Worm (Caenorhabditis elegans) whole organism, late embryonic: Measurements from ENCODE around the gene F57F5.3.

Source experiments
- C38D4.7 ChIP-seq: fragments of 200-800 bp; sonication (Bioruptor generic); optimal IDR thresholded peaks from 2 replicates; lab custom pipeline; 2018; ENCODE audit warnings: mild to moderate bottlenecking, missing genetic modification characterization, moderate library complexity, missing compliant biosample characterization
- T23F11.4 ChIP-seq: fragments of 200-800 bp; sonication (Bioruptor generic); optimal IDR thresholded peaks from 2 replicates; lab custom pipeline; 2018; ENCODE audit warnings: mild to moderate bottlenecking, missing genetic modification characterization, missing compliant biosample characterization
- Y22D7AL.16 ChIP-seq: sonication (generic microtip); optimal IDR thresholded peaks from 2 replicates; lab custom pipeline; 2016; ENCODE audit warnings: missing genetic modification characterization, missing compliant biosample characterization
- ahr-1 ChIP-seq: sonication (generic microtip); optimal IDR thresholded peaks from 2 replicates; lab custom pipeline; 2016; ENCODE audit warnings: missing genetic modification characterization, missing compliant biosample characterization
- ama-1 ChIP-seq: fragments of 150-350 bp; optimal IDR thresholded peaks from 2 replicates; lab custom pipeline; 2014
- ceh-18 ChIP-seq: sonication (generic microtip); optimal IDR thresholded peaks from 2 replicates; lab custom pipeline; 2016; ENCODE audit warnings: missing genetic modification characterization, missing compliant biosample characterization
- ceh-19 ChIP-seq: fragments of 200-800 bp; sonication (Bioruptor generic); optimal IDR thresholded peaks from 2 replicates; lab custom pipeline; 2018; ENCODE audit warnings: mild to moderate bottlenecking, missing genetic modification characterization, missing compliant biosample characterization
- ceh-2 ChIP-seq: sonication (generic microtip); optimal IDR thresholded peaks from 2 replicates; lab custom pipeline; 2016; ENCODE audit warnings: missing genotype, missing genetic modification characterization, missing compliant biosample characterization
- ceh-31 ChIP-seq: sonication (generic microtip); optimal IDR thresholded peaks from 2 replicates; lab custom pipeline; 2016; ENCODE audit warnings: missing genetic modification characterization, missing compliant biosample characterization
- ceh-34 ChIP-seq: sonication (generic microtip); optimal IDR thresholded peaks from 2 replicates; lab custom pipeline; 2016; ENCODE audit warnings: mild to moderate bottlenecking, missing genetic modification characterization, missing compliant biosample characterization
- ceh-6 ChIP-seq: fragments of 200-800 bp; sonication (Bioruptor generic); optimal IDR thresholded peaks from 2 replicates; lab custom pipeline; 2018; ENCODE audit warnings: mild to moderate bottlenecking, missing genetic modification characterization, missing compliant biosample characterization
- dmd-4 ChIP-seq: sonication (generic microtip); optimal IDR thresholded peaks from 2 replicates; lab custom pipeline; 2016; ENCODE audit warnings: borderline replicate concordance, missing genetic modification characterization, missing compliant biosample characterization
- dve-1 ChIP-seq: sonication (generic microtip); optimal IDR thresholded peaks from 2 replicates; lab custom pipeline; 2017; ENCODE audit warnings: antibody characterized with exemption, mild to moderate bottlenecking, missing genetic modification characterization, missing compliant biosample characterization
- elt-2 ChIP-seq: sonication (generic microtip); optimal IDR thresholded peaks from 2 replicates; lab custom pipeline; 2016; ENCODE audit warnings: missing genetic modification reagents, missing genetic modification characterization, missing compliant biosample characterization
- eyg-1 ChIP-seq: sonication (generic microtip); optimal IDR thresholded peaks from 2 replicates; lab custom pipeline; 2016; ENCODE audit warnings: missing genotype, missing genetic modification characterization, missing compliant biosample characterization
- fax-1 ChIP-seq: sonication (generic microtip); optimal IDR thresholded peaks from 2 replicates; lab custom pipeline; 2016; ENCODE audit warnings: missing genotype, missing genetic modification characterization, missing compliant biosample characterization
- hlh-13 ChIP-seq: fragments of 200-800 bp; sonication (Bioruptor generic); optimal IDR thresholded peaks from 2 replicates; lab custom pipeline; 2018; ENCODE audit warnings: mild to moderate bottlenecking, missing genetic modification characterization, missing compliant biosample characterization
- hlh-15 ChIP-seq: sonication (generic microtip); optimal IDR thresholded peaks from 2 replicates; lab custom pipeline; 2016; ENCODE audit warnings: missing genetic modification characterization, missing compliant biosample characterization
- hlh-30 ChIP-seq: sonication (generic microtip); optimal IDR thresholded peaks from 2 replicates; lab custom pipeline; 2017; ENCODE audit warnings: antibody characterized with exemption, missing genetic modification characterization, missing compliant biosample characterization; ENCODE audit not compliant: insufficient read depth
- hlh-6 ChIP-seq: sonication (generic microtip); optimal IDR thresholded peaks from 2 replicates; lab custom pipeline; 2016; ENCODE audit warnings: missing genotype, missing genetic modification characterization, missing compliant biosample characterization
- lin-11 ChIP-seq: fragments of 200-800 bp; sonication (Bioruptor generic); optimal IDR thresholded peaks from 2 replicates; lab custom pipeline; 2018; ENCODE audit warnings: mild to moderate bottlenecking, missing genetic modification characterization, missing compliant biosample characterization
- madf-2 ChIP-seq: sonication (generic microtip); optimal IDR thresholded peaks from 2 replicates; lab custom pipeline; 2017; ENCODE audit warnings: missing genetic modification characterization, missing compliant biosample characterization
- mec-3 ChIP-seq: sonication (generic microtip); optimal IDR thresholded peaks from 2 replicates; lab custom pipeline; 2016; ENCODE audit warnings: borderline replicate concordance, missing genetic modification characterization, missing compliant biosample characterization
- nfya-1 ChIP-seq: sonication (generic microtip); optimal IDR thresholded peaks from 2 replicates; lab custom pipeline; 2017; ENCODE audit warnings: missing genetic modification characterization, mild to moderate bottlenecking, missing compliant biosample characterization, antibody characterized with exemption, moderate library complexity
- pha-2 ChIP-seq: sonication (generic microtip); optimal IDR thresholded peaks from 2 replicates; lab custom pipeline; 2017; ENCODE audit warnings: mild to moderate bottlenecking, missing genetic modification characterization, missing compliant biosample characterization
- pha-4 ChIP-seq: fragments of 150-350 bp; optimal IDR thresholded peaks from 2 replicates; lab custom pipeline; 2018; ENCODE audit warnings: missing biosample characterization, missing genetic modification reagents, missing genetic modification characterization
- ref-2 ChIP-seq: sonication (generic microtip); optimal IDR thresholded peaks from 2 replicates; lab custom pipeline; 2016; ENCODE audit warnings: missing genetic modification characterization, missing compliant biosample characterization
- rnt-1 ChIP-seq: sonication (generic microtip); optimal IDR thresholded peaks from 2 replicates; lab custom pipeline; 2016; ENCODE audit warnings: missing genetic modification characterization, missing compliant biosample characterization
- sdc-2 ChIP-seq: sonication (generic microtip); optimal IDR thresholded peaks from 2 replicates; lab custom pipeline; 2016; ENCODE audit warnings: missing genotype, missing genetic modification characterization, missing compliant biosample characterization
- sox-2 ChIP-seq: fragments of 200-800 bp; sonication (Bioruptor generic); IDR thresholded peaks from 2 replicates; pipeline ENCODE4 v1.3.6; 2022; ENCODE audit warnings: missing genetic modification reagents, missing genetic modification characterization, missing compliant biosample characterization
- syd-9 ChIP-seq: sonication (generic microtip); optimal IDR thresholded peaks from 2 replicates; lab custom pipeline; 2016; ENCODE audit warnings: mild to moderate bottlenecking, missing genetic modification characterization, moderate library complexity, missing compliant biosample characterization
- tbx-2 ChIP-seq: sonication (generic microtip); optimal IDR thresholded peaks from 2 replicates; lab custom pipeline; 2016; ENCODE audit warnings: missing genetic modification characterization, missing compliant biosample characterization
- ttx-3 ChIP-seq: sonication (generic microtip); optimal IDR thresholded peaks from 2 replicates; lab custom pipeline; 2016; ENCODE audit warnings: missing genetic modification reagents, missing genetic modification characterization, missing compliant biosample characterization
- unc-3 ChIP-seq, 2 experiments: fragments of 200-800 bp in 1 of 2; sonication (Bioruptor generic) in 1 of 2; sonication (generic microtip) in 1 of 2; conservative IDR thresholded peaks in 1 of 2; optimal IDR thresholded peaks in 1 of 2; 2 replicates each; pipeline versions ENCODE4 v1.3.6 to Lab custom; 2016 to 2022; ENCODE audit warnings: missing compliant biosample characterization in 2 of 2, missing genetic modification characterization in 2 of 2, missing genetic modification reagents in 1 of 2
- unc-42 ChIP-seq: sonication (generic microtip); optimal IDR thresholded peaks from 2 replicates; lab custom pipeline; 2016; ENCODE audit warnings: missing genotype, missing genetic modification characterization, missing compliant biosample characterization

The F57F5.3 gene

ce11 chrV:11993706-11994345 is 12.6 kb downstream of the F57F5.3 start, which contains the start of the genes cyl-1 and C52E4.7:
Gene cyl-1 (minus strand): TSS chrV:11993723.
Gene C52E4.7 (plus strand): TSS chrV:11994295.
- TF ChIP-seq ceh-34 (tag; lab: Kevin White, UChicago) = peak; percentile 9
- TF ChIP-seq ceh-18 = no peak
- peak; percentile 32 for TF ChIP-seq nfya-1
- TF ChIP-seq ceh-31 = peak; percentile 5
- TF ChIP-seq tbx-2 (tag; lab: Kevin White, UChicago) = peak; percentile 17
- TF ChIP-seq C38D4.7 (GFP tag; lab: Kevin White, UChicago) = no peak
- peak; percentile 1 for TF ChIP-seq sdc-2

- no peak for TF ChIP-seq dve-1 (tag; lab: Kevin White, UChicago)
- TF ChIP-seq unc-42 = peak; percentile 55
- no peak for TF ChIP-seq syd-9 (tag; lab: Kevin White, UChicago)
Measured at ce11 chrV:11990511-11991127, 15.8 kb downstream of the F57F5.3 start.

- no peak for TF ChIP-seq dve-1 (tag; lab: Kevin White, UChicago)
- no peak for TF ChIP-seq ceh-2 (tag; lab: Kevin White, UChicago)
- TF ChIP-seq fax-1 = no peak
- no peak for TF ChIP-seq ceh-6 (GFP tag; lab: Kevin White, UChicago)
- no peak for TF ChIP-seq ceh-19
- no peak for TF ChIP-seq T23F11.4 (GFP tag; lab: Kevin White, UChicago)
- no peak for TF ChIP-seq unc-42
- no peak for TF ChIP-seq mec-3 (tag; lab: Kevin White, UChicago)
- TF ChIP-seq, all 69 proteins: peak for 0
Measured at ce11 chrV:11989861-11990260, 16.5 kb downstream of the F57F5.3 start.

- TF ChIP-seq unc-42 (peak; percentile 96), eyg-1 (tag; lab: Kevin White, UChicago) (no peak)
- TF ChIP-seq, all 69 proteins: peak for 1
Measured at ce11 chrV:11986078-11986869, 20.1 kb downstream of the F57F5.3 start.

- TF ChIP-seq pha-2 (no peak), mec-3 (tag; lab: Kevin White, UChicago) (no peak), ceh-6 (GFP tag; lab: Kevin White, UChicago) (no peak), madf-2 (tag; lab: Kevin White, UChicago) (no peak), ahr-1 (tag; lab: Kevin White, UChicago) (no peak), hlh-15 (tag; lab: Kevin White, UChicago) (no peak), hlh-30 (no peak), unc-3 (GFP tag; conservative IDR thresholded peaks at IDR 0.05; lab: Robert Waterston, UW) (no peak), unc-3 (tag; optimal IDR thresholded peaks at IDR 0.05; lab: Kevin White, UChicago) (no peak), Y22D7AL.16 (tag; lab: Kevin White, UChicago) (no peak), rnt-1 (tag; lab: Kevin White, UChicago) (no peak)
- TF ChIP-seq, all 69 proteins: peak for 0
Measured at ce11 chrV:11985384-11985783, 21.0 kb downstream of the F57F5.3 start, which contains the start of gene mans-2. Gene mans-2 (minus strand): TSS chrV:11985484.

- TF ChIP-seq dmd-4 (tag; lab: Kevin White, UChicago) (no peak), ama-1 (lab: Kevin White, UChicago) (peak; percentile 18), ceh-19 (no peak), elt-2 (peak; percentile 41), nfya-1 (peak; percentile 48), madf-2 (tag; lab: Kevin White, UChicago) (no peak), Y22D7AL.16 (tag; lab: Kevin White, UChicago) (no peak), ceh-2 (tag; lab: Kevin White, UChicago) (no peak), hlh-30 (no peak), ceh-34 (tag; lab: Kevin White, UChicago) (peak; percentile 41), sox-2 (GFP tag; lab: Robert Waterston, UW) (no peak), lin-11 (no peak), ref-2 (tag; lab: Kevin White, UChicago) (no peak), ceh-31 (peak; percentile 42), sdc-2 (no peak), ttx-3 (tag; lab: Kevin White, UChicago) (no peak), hlh-6 (no peak), hlh-13 (GFP tag; lab: Kevin White, UChicago) (no peak), pha-4 (tag; lab: Kevin White, UChicago) (no peak), unc-3 (GFP tag; conservative IDR thresholded peaks at IDR 0.05; lab: Robert Waterston, UW) (no peak), unc-3 (tag; optimal IDR thresholded peaks at IDR 0.05; lab: Kevin White, UChicago) (no peak)
Measured at ce11 chrV:11982309-11982708, 24.1 kb downstream of the F57F5.3 start, which contains the start of gene rpt-1. Gene rpt-1 (minus strand): TSS chrV:11982397.
